Worm (Caenorhabditis elegans) whole organism, late embryonic: ENCODE measurements around the gene clh-5.

Experiments used
- T23F11.4 ChIP-seq: fragments of 200-800 bp; sonication (Bioruptor generic); optimal IDR thresholded peaks from 2 replicates; lab custom pipeline; 2018; ENCODE audit warnings: mild to moderate bottlenecking, missing genetic modification characterization, missing compliant biosample characterization
- ama-1 ChIP-seq: fragments of 150-350 bp; optimal IDR thresholded peaks from 2 replicates; lab custom pipeline; 2014
- ceh-45 ChIP-seq: fragments of 200-800 bp; sonication (Bioruptor generic); IDR thresholded peaks from 2 replicates; pipeline ENCODE4 v1.3.6; 2022; ENCODE audit warnings: missing genetic modification reagents, missing genetic modification characterization, missing compliant biosample characterization
- ets-4 ChIP-seq: sonication (generic microtip); optimal IDR thresholded peaks from 2 replicates; lab custom pipeline; 2016; ENCODE audit warnings: missing genetic modification characterization, missing compliant biosample characterization
- fkh-10 ChIP-seq: fragments of 150-350 bp; optimal IDR thresholded peaks from 2 replicates; lab custom pipeline; 2014; ENCODE audit warnings: missing biosample characterization, missing genetic modification reagents, missing genetic modification characterization
- gmeb-2 ChIP-seq: sonication (generic microtip); optimal IDR thresholded peaks from 2 replicates; lab custom pipeline; 2016; ENCODE audit warnings: missing genetic modification characterization, inconsistent platforms, missing compliant biosample characterization
- hlh-6 ChIP-seq: sonication (generic microtip); optimal IDR thresholded peaks from 2 replicates; lab custom pipeline; 2016; ENCODE audit warnings: missing genotype, missing genetic modification characterization, missing compliant biosample characterization
- nhr-11 ChIP-seq: fragments of 150-350 bp; optimal IDR thresholded peaks from 2 replicates; lab custom pipeline; 2014; ENCODE audit warnings: missing biosample characterization, missing genetic modification characterization
- pqm-1 ChIP-seq: sonication (generic microtip); optimal IDR thresholded peaks from 2 replicates; lab custom pipeline; 2016; ENCODE audit warnings: missing genetic modification characterization, missing compliant biosample characterization
- rnt-1 ChIP-seq: sonication (generic microtip); optimal IDR thresholded peaks from 2 replicates; lab custom pipeline; 2016; ENCODE audit warnings: missing genetic modification characterization, missing compliant biosample characterization
- sox-4 ChIP-seq: sonication (generic microtip); optimal IDR thresholded peaks from 2 replicates; lab custom pipeline; 2017; ENCODE audit warnings: mild to moderate bottlenecking, missing genetic modification characterization, inconsistent platforms, missing compliant biosample characterization
- syd-9 ChIP-seq: sonication (generic microtip); optimal IDR thresholded peaks from 2 replicates; lab custom pipeline; 2016; ENCODE audit warnings: mild to moderate bottlenecking, missing genetic modification characterization, moderate library complexity, missing compliant biosample characterization
- ttx-3 ChIP-seq: sonication (generic microtip); optimal IDR thresholded peaks from 2 replicates; lab custom pipeline; 2016; ENCODE audit warnings: missing genetic modification reagents, missing genetic modification characterization, missing compliant biosample characterization

ce11 chrII:9064437-9064836, 34.0 kb downstream of the clh-5 start:
- TF ChIP-seq ets-4 (tag; lab: Kevin White, UChicago) (no peak), pqm-1 (tag; lab: Kevin White, UChicago) (no peak), syd-9 (tag; lab: Kevin White, UChicago) (no peak), ttx-3 (no peak), hlh-6 (no peak), T23F11.4 (no peak), rnt-1 (tag; lab: Kevin White, UChicago) (no peak), sox-4 (no peak), nhr-11 (no peak), ama-1 (lab: Kevin White, UChicago) (no peak), fkh-10 (GFP tag; lab: Kevin White, UChicago) (no peak), gmeb-2 (no peak), ceh-45 (GFP tag; lab: Robert Waterston, UW) (no peak)
